Worm (Caenorhabditis elegans): Measurements from ENCODE around the gene fbxb-5.

ce11 chrII:1744183-1744582, 21.9 kb upstream of the fbxb-5 start, which contains the start of gene clec-19:
- TF ChIP-seq blmp-1 (tag; optimal IDR thresholded peaks at IDR 0.05) (no peak), lin-13 (tag; optimal IDR thresholded peaks at IDR 0.05) (no peak), lin-32 (GFP tag; optimal IDR thresholded peaks at IDR 0.05) (no peak), nhr-237 (tag; optimal IDR thresholded peaks at IDR 0.05) (no peak)

All from whole organism, mixed stage, embryonic.